Worm (Caenorhabditis elegans): ENCODE measurements around the gene lsy-2.
A peak's percentile ranks its signal among the peaks of the same experiment; 100 is the strongest.

Gene lsy-2

ce11 chrX:2093169-2093568 lies 3.7 kb downstream of the lsy-2 start, which contains the start of gene col-164:
Gene col-164 (plus strand): TSS chrX:2093469.
- no peak for TF ChIP-seq efl-1 (optimal IDR thresholded peaks at IDR 0.05)
- peak in 1 of 2 experiments; percentile 27 for TF ChIP-seq efl-1 (GFP tag; optimal IDR thresholded peaks at IDR 0.05 in 1 of 2)
- TF ChIP-seq nhr-20 (tag; optimal IDR thresholded peaks at IDR 0.05): no peak

ce11 chrX:2094094-2094493 lies 4.6 kb downstream of the lsy-2 start:
- TF ChIP-seq nhr-20 (tag; optimal IDR thresholded peaks at IDR 0.05) (no peak), efl-1 (optimal IDR thresholded peaks at IDR 0.05) (no peak), efl-1 (GFP tag; optimal IDR thresholded peaks at IDR 0.05 in 1 of 2) (peak in 1 of 2 experiments; percentile 79)

ce11 chrX:2096804-2097203 lies 7.3 kb downstream of the lsy-2 start, which contains the start of gene T21D9.2:
Gene T21D9.2 (minus strand): TSS chrX:2096904.
- no peak for TF ChIP-seq lsy-2 (tag; optimal IDR thresholded peaks at IDR 0.05)
- TF ChIP-seq nhr-90 (tag; optimal IDR thresholded peaks at IDR 0.05; ENCODE audit: poor library complexity): no peak
- TF ChIP-seq ceh-88 (GFP tag; IDR thresholded peaks at IDR 0.05): no peak
- no peak for TF ChIP-seq ztf-4 (tag; optimal IDR thresholded peaks at IDR 0.05)

DNA sequence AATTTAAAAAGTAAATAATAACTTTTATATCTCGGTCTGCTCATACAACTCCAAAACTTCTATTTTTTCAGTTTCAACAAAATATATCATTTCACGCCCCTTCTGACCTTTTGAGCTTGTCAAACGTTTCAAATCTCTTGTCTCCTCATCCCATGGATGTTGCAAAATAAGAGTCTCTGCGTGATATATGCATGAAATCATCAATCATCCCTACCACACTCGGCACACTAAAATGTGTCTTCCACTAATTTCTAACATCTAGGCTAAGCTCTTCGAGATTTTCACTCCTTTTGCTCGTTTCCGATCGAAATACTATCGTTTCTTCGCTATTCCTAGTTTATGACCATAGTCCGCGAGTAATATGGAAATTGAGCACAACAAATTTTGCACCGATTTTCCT lies 9.5 kb downstream of the lsy-2 start:
- TF ChIP-seq efl-1 (optimal IDR thresholded peaks at IDR 0.05) (no peak), efl-1 (GFP tag; optimal IDR thresholded peaks at IDR 0.05 in 1 of 2) (peak in 1 of 2 experiments; percentile 84), pqm-1 (tag; optimal IDR thresholded peaks at IDR 0.05) (no peak)

- peak; percentile 13 for TF ChIP-seq fkh-8 (tag; optimal IDR thresholded peaks at IDR 0.05)
- TF ChIP-seq pax-3 (tag; optimal IDR thresholded peaks at IDR 0.05): no peak
- TF ChIP-seq ceh-8 (GFP tag; optimal IDR thresholded peaks at IDR 0.05): peak; percentile 22
Observed at ce11 chrX:2105310-2105709, 15.8 kb downstream of the lsy-2 start, which contains the start of gene F53B1.3. Gene F53B1.3 (plus strand): TSS chrX:2105610.

DNA sequence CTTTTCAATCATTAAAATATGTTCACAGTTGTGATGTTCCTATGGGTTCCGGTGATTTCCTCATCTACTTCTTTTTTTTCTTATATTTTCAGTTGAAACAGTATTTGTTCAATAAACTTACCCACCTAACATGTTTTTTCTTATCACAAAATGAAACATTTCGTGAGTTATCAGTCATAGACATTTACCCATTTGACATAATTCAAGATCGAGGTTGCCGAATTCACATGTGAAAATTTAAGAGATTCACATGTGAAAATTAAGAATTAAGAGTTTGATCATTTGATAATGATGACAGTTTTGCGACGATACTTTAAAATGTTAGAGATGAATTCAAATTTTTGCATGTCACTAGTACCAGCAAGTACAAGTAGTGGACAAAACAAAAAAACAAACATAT lies 17.9 kb downstream of the lsy-2 start:
- TF ChIP-seq unc-130 (tag; optimal IDR thresholded peaks at IDR 0.05): no peak
- no peak for TF ChIP-seq ceh-90 (tag; optimal IDR thresholded peaks at IDR 0.05)
- no peak for TF ChIP-seq efl-1 (optimal IDR thresholded peaks at IDR 0.05)
- TF ChIP-seq efl-1 (GFP tag; optimal IDR thresholded peaks at IDR 0.05 in 1 of 2): no peak
- TF ChIP-seq nhr-77 (tag; optimal IDR thresholded peaks at IDR 0.05): no peak
- TF ChIP-seq sox-4 (tag; optimal IDR thresholded peaks at IDR 0.05): no peak
- TF ChIP-seq dsc-1 (tag; optimal IDR thresholded peaks at IDR 0.05): no peak
- no peak for TF ChIP-seq ceh-8 (GFP tag; optimal IDR thresholded peaks at IDR 0.05)
- peak; percentile 92 for TF ChIP-seq elt-2 (tag; optimal IDR thresholded peaks at IDR 0.05)
- TF ChIP-seq ama-1 (optimal IDR thresholded peaks at IDR 0.05): no peak
- TF ChIP-seq irx-1 (tag; optimal IDR thresholded peaks at IDR 0.05): no peak
- TF ChIP-seq lin-14 (GFP tag; optimal IDR thresholded peaks at IDR 0.05): peak; percentile 4
- TF ChIP-seq pqm-1 (tag; optimal IDR thresholded peaks at IDR 0.05): no peak
- peak; percentile 7 for TF ChIP-seq nhr-85 (tag)
- TF ChIP-seq efl-3 (GFP tag; optimal IDR thresholded peaks at IDR 0.05): no peak
- TF ChIP-seq tlp-1 (tag; optimal IDR thresholded peaks at IDR 0.05): no peak
- no peak for TF ChIP-seq skn-1 (tag; optimal IDR thresholded peaks at IDR 0.05)
- TF ChIP-seq mdl-1 (tag; optimal IDR thresholded peaks at IDR 0.05): no peak
- TF ChIP-seq lin-13 (GFP tag; optimal IDR thresholded peaks at IDR 0.05): no peak
- TF ChIP-seq F16B12.6 (tag; optimal IDR thresholded peaks at IDR 0.05): no peak
- TF ChIP-seq nhr-47 (tag; optimal IDR thresholded peaks at IDR 0.05): no peak
- no peak for TF ChIP-seq dpl-1 (GFP tag; optimal IDR thresholded peaks at IDR 0.05)
- TF ChIP-seq jun-1 (tag; optimal IDR thresholded peaks at IDR 0.05): no peak
- no peak for TF ChIP-seq ceh-63 (GFP tag; optimal IDR thresholded peaks at IDR 0.05)
- TF ChIP-seq lin-35 (GFP tag; optimal IDR thresholded peaks at IDR 0.05): peak in 1 of 2 experiments; percentile 44
- no peak for TF ChIP-seq nhr-76 (tag; optimal IDR thresholded peaks at IDR 0.05)

Data from whole organism, L1 larva.